Worm (Caenorhabditis elegans) whole organism, early embryonic: Measurements from ENCODE around the gene T18D3.1.

Experiments
- B0310.2 ChIP-seq: sonication (generic microtip); optimal IDR thresholded peaks from 2 replicates; lab custom pipeline; 2016; ENCODE audit warnings: mild to moderate bottlenecking, missing genetic modification characterization, missing compliant biosample characterization
- F13C5.2 ChIP-seq: sonication (generic microtip); optimal IDR thresholded peaks from 2 replicates; lab custom pipeline; 2017; ENCODE audit warnings: mild to moderate bottlenecking, missing genetic modification characterization, inconsistent platforms, missing compliant biosample characterization
- ama-1 ChIP-seq: fragments of 150-350 bp; optimal IDR thresholded peaks from 2 replicates; lab custom pipeline; 2014
- ceh-13 ChIP-seq: fragments of 200-800 bp; sonication (Bioruptor generic); optimal IDR thresholded peaks from 2 replicates; lab custom pipeline; 2018; ENCODE audit warnings: mild to moderate bottlenecking, missing genetic modification characterization, missing compliant biosample characterization
- ceh-36 ChIP-seq: sonication (generic microtip); optimal IDR thresholded peaks from 2 replicates; lab custom pipeline; 2016; ENCODE audit warnings: missing genetic modification characterization, inconsistent platforms, missing compliant biosample characterization
- ets-7 ChIP-seq: sonication (generic microtip); optimal IDR thresholded peaks from 2 replicates; lab custom pipeline; 2016; ENCODE audit warnings: missing genotype, missing genetic modification characterization, missing compliant biosample characterization
- flt-1 ChIP-seq: fragments of 200-800 bp; sonication (Bioruptor generic); IDR thresholded peaks from 2 replicates; pipeline ENCODE4 v1.3.6; 2022; ENCODE audit warnings: missing genetic modification characterization, missing compliant biosample characterization
- hmbx-1 ChIP-seq: sonication (generic microtip); optimal IDR thresholded peaks from 2 replicates; lab custom pipeline; 2016; ENCODE audit warnings: mild to moderate bottlenecking, missing genetic modification characterization, missing compliant biosample characterization
- hmg-4 ChIP-seq: fragments of 200-800 bp; sonication (Bioruptor generic); optimal IDR thresholded peaks from 2 replicates; lab custom pipeline; 2018; ENCODE audit warnings: mild to moderate bottlenecking, missing genetic modification characterization, missing compliant biosample characterization
- hnd-1 ChIP-seq: sonication (generic microtip); optimal IDR thresholded peaks from 2 replicates; lab custom pipeline; 2016; ENCODE audit warnings: missing genetic modification characterization, missing compliant biosample characterization
- pes-1 ChIP-seq: fragments of 200-800 bp; sonication (Bioruptor generic); IDR thresholded peaks from 2 replicates; pipeline ENCODE4 v1.3.6; 2022; ENCODE audit warnings: missing genetic modification reagents, missing genetic modification characterization, missing compliant biosample characterization
- scrt-1 ChIP-seq: fragments of 200-800 bp; sonication (Bioruptor generic); IDR thresholded peaks from 2 replicates; pipeline ENCODE4 v1.3.6; 2022; ENCODE audit warnings: missing genetic modification characterization, missing compliant biosample characterization

- TF ChIP-seq pes-1 (GFP tag; lab: Robert Waterston, UW), result no peak
- no peak for TF ChIP-seq ama-1
- no peak for TF ChIP-seq hmg-4 (GFP tag; lab: Kevin White, UChicago)
- no peak for TF ChIP-seq hmbx-1 (tag; lab: Kevin White, UChicago)
- no peak for TF ChIP-seq F13C5.2 (tag; lab: Kevin White, UChicago)
- TF ChIP-seq hnd-1 (tag; lab: Kevin White, UChicago), result no peak
- TF ChIP-seq flt-1 (GFP tag; lab: Robert Waterston, UW), result no peak
- TF ChIP-seq ets-7 (tag; lab: Kevin White, UChicago), result no peak
- TF ChIP-seq B0310.2 (tag; lab: Kevin White, UChicago), result no peak
- TF ChIP-seq ceh-13 (GFP tag; lab: Kevin White, UChicago), result no peak
- TF ChIP-seq scrt-1, result no peak
- no peak for TF ChIP-seq ceh-36 (tag; lab: Kevin White, UChicago)
Measured at ce11 chrX:12430309-12430708, 24.2 kb upstream of the T18D3.1 start, which contains the start of gene med-1.
